Fruit fly (Drosophila melanogaster) whole organism: Measurements from ENCODE around the gene Atac2.

Source experiments
- CG8478 ChIP-seq: fragments of >200 bp; optimal IDR thresholded peaks from 2 replicates; lab custom pipeline; 2018; ENCODE audit warnings: inconsistent platforms
- Dll ChIP-seq: fragments of >200 bp; optimal IDR thresholded peaks from 2 replicates; lab custom pipeline; 2017
- EcR ChIP-seq, 2 experiments: fragments of >200 bp; optimal IDR thresholded peaks; 2 replicates each; lab custom pipeline; 2017; ENCODE audit warnings: missing biosample characterization in 2 of 2, missing genetic modification characterization in 2 of 2, missing genetic modification reagents in 2 of 2
- pan ChIP-seq: fragments of >200 bp; optimal IDR thresholded peaks from 2 replicates; lab custom pipeline; 2017
- psq ChIP-seq: fragments of >200 bp; optimal IDR thresholded peaks from 2 replicates; lab custom pipeline; 2017
- usp ChIP-seq: fragments of >200 bp; optimal IDR thresholded peaks from 2 replicates; lab custom pipeline; 2017; ENCODE audit warnings: missing biosample characterization, missing genetic modification characterization, mixed read lengths

Gene Atac2

dm6 chr2L:18568715-18569114 is 43.3 kb downstream of the Atac2 start:
- no peak for TF ChIP-seq Dll (lab: Kevin White, UChicago)
- no peak for TF ChIP-seq psq
- no peak for TF ChIP-seq EcR (GFP tag; optimal IDR thresholded peaks at IDR 0.05; lab: Kevin White, UChicago)
- TF ChIP-seq usp (GFP tag; lab: Kevin White, UChicago): no peak
- TF ChIP-seq CG8478 (lab: Kevin White, UChicago): no peak
- no peak for TF ChIP-seq pan (lab: Kevin White, UChicago)

- TF ChIP-seq CG8478 (lab: Kevin White, UChicago) (no peak), EcR (GFP tag; optimal IDR thresholded peaks at IDR 0.05; lab: Kevin White, UChicago) (no peak), Dll (lab: Kevin White, UChicago) (no peak), psq (no peak), usp (GFP tag; lab: Kevin White, UChicago) (no peak), pan (lab: Kevin White, UChicago) (no peak)
Observed at dm6 chr2L:18567563-18567962, 44.5 kb downstream of the Atac2 start.

DNA sequence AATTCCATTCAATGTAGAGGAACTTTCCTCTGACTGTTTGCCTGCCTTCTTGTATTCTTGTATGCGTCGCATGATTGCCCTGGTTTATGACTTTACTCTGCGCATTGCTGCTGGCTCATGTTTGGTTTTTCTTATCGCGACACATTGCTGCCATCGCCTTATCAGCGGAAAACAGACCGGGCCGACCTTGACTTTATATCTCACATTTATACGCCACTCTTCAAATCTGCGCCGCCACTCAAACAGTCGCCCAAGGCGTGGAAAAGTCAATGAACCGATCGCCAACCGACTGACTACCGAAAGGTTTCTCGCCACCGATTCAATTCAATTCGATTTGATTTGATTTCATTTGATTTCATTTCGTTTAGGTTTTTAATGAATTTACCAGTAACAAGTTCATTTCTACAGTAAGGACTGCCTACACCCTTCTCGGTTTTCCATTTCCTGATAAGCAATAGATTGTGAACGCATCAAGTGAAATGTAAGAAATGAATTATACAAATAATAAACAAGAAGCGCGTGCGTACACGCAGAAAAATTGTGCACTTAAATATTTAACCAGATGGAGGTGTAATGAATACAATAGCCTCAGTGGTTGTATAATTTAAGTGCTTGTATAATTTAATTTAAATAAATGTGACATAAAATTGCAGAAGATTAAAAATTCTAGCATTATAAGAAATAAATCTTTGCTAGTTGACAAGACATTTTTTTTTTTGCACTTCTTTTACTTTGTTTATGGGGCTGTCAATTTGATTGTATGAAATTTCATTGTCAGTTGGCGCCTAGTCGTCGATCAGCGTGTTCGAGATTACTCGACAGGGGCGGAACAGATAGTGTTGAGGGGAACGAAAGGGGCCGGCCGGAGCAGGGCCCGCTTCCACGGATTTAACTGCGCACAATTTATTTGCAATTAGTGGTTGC is 45.6 kb downstream of the Atac2 start:
- TF ChIP-seq psq (no peak), CG8478 (lab: Kevin White, UChicago) (no peak), Dll (lab: Kevin White, UChicago) (no peak), EcR (GFP tag; optimal IDR thresholded peaks at IDR 0.05; lab: Kevin White, UChicago) (no peak), pan (lab: Kevin White, UChicago) (no peak)

DNA sequence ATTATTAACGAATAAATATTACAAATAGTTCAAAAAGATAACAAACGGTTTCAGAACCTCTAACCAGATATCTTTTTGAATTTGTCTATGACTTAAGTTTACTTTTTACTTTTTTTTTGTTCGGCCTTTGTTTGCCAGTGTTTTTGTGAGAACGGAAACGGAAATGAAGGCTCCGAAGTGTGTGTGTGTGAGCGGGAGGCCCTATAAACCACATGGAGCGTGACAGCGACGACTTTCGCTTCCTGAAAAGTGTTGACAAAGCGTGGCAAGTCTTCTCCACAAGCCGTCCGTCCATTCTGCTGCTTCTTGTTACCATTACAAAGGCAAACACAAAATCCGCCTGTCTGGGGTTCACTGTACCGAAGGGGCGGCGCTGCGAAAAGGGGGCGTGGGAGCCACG is 47.6 kb downstream of the Atac2 start:
- TF ChIP-seq pan (lab: Kevin White, UChicago): no peak
- TF ChIP-seq psq: no peak
- no peak for TF ChIP-seq EcR (GFP tag; optimal IDR thresholded peaks at IDR 0.05; lab: Kevin White, UChicago)
- no peak for TF ChIP-seq CG8478 (lab: Kevin White, UChicago)
- no peak for TF ChIP-seq usp (GFP tag; lab: Kevin White, UChicago)

- TF ChIP-seq usp (GFP tag; lab: Kevin White, UChicago): no peak
- no peak for TF ChIP-seq CG8478 (lab: Kevin White, UChicago)
- TF ChIP-seq EcR (GFP tag; optimal IDR thresholded peaks at IDR 0.05; lab: Kevin White, UChicago): no peak
- no peak for TF ChIP-seq Dll (lab: Kevin White, UChicago)
- no peak for TF ChIP-seq pan (lab: Kevin White, UChicago)
- no peak for TF ChIP-seq psq
Observed at dm6 chr2L:18563991-18564390, 48.1 kb downstream of the Atac2 start.

DNA sequence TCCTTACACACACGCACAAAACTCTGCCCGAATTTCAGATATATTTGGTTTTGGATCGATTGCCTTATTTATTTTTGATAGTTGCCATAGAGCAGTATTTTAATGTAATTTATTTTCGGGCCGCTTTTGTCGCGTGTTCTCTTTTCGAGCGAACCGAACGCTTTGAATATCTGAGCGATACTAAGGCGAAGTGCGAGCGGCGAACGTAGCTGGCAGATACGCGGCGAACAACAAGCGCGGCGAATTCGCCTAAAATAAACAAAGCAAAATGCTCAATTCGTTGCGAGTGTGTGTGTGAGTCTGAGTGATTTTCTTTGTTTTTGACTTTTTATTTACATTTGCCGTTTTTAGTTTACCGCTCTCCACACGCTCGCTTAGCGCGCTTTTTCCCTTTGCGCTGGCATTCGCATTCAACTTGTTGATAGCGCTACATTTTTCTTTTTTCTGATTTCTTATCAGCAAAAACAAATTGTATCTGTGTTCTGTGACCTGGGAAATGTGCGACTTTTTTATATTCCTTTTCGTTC is 49.0 kb downstream of the Atac2 start:
- TF ChIP-seq EcR (GFP tag; optimal IDR thresholded peaks at IDR 0.05; lab: Kevin White, UChicago) (no peak), usp (GFP tag; lab: Kevin White, UChicago) (no peak), CG8478 (lab: Kevin White, UChicago) (no peak), Dll (lab: Kevin White, UChicago) (no peak), psq (no peak), pan (lab: Kevin White, UChicago) (no peak)

dm6 chr2L:18562573-18562972 is 49.5 kb downstream of the Atac2 start:
- TF ChIP-seq psq: no peak
- peak in 1 of 2 experiments; percentile 9 for TF ChIP-seq EcR (GFP tag; optimal IDR thresholded peaks at IDR 0.05; lab: Kevin White, UChicago)
- TF ChIP-seq usp (GFP tag; lab: Kevin White, UChicago): no peak

dm6 chr2L:18561522-18562119 is 50.4 kb downstream of the Atac2 start:
- TF ChIP-seq usp (GFP tag; lab: Kevin White, UChicago) (no peak), EcR (GFP tag; optimal IDR thresholded peaks at IDR 0.05; lab: Kevin White, UChicago) (peak; percentile 55 to 72)

- TF ChIP-seq EcR (GFP tag; optimal IDR thresholded peaks at IDR 0.05; lab: Kevin White, UChicago): no peak
- no peak for TF ChIP-seq CG8478 (lab: Kevin White, UChicago)
- TF ChIP-seq usp (GFP tag; lab: Kevin White, UChicago): no peak
- TF ChIP-seq pan (lab: Kevin White, UChicago): no peak
- no peak for TF ChIP-seq Dll (lab: Kevin White, UChicago)
- no peak for TF ChIP-seq psq
Observed at dm6 chr2L:18561018-18561417, 51.0 kb downstream of the Atac2 start.
